Worm (Caenorhabditis elegans) whole organism, L4/young adult: ENCODE results near the gene R07E4.5.

Experiments
- W03F9.2 ChIP-seq: fragments of 150-350 bp; optimal IDR thresholded peaks from 2 replicates; lab custom pipeline; 2014; ENCODE audit warnings: missing biosample characterization, missing genetic modification characterization
- him-1 ChIP-seq: sonication (generic microtip); optimal IDR thresholded peaks from 2 replicates; lab custom pipeline; 2016; ENCODE audit warnings: missing genotype, missing genetic modification reagents, missing genetic modification characterization, missing compliant biosample characterization

DNA sequence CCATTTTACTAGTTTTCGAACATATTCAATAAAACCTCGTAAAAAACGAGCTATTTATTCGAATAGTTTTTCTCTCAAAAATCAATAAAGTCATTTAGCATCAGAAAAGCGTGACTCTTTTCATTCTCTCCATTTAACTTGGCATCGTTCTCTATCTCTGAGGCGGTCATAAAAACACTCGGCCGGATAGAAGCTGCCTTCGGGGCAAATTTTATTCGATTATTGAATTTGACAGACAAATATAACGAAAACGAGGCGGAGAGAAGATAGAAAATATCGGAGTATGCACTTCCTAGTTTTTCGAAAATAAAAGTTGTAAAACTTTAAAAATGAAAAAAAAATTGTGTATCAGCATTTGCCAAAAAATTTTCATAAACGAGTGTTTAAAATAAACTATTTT lies 22.3 kb upstream of the R07E4.5 start:
- no peak for TF ChIP-seq W03F9.2 (tag; lab: Kevin White, UChicago)
- TF ChIP-seq him-1 (tag; lab: Kevin White, UChicago): no peak
